Worm (Caenorhabditis elegans) whole organism, L3 larva: ENCODE results near the gene F43E2.6.

Experiments
- ZK546.5 ChIP-seq: sonication (generic microtip); optimal IDR thresholded peaks from 2 replicates; lab custom pipeline; 2017; ENCODE audit warnings: missing biosample characterization, missing genetic modification characterization
- aly-2 ChIP-seq: fragments of 150-350 bp; optimal IDR thresholded peaks from 2 replicates; lab custom pipeline; 2014; ENCODE audit warnings: missing biosample characterization, missing genetic modification characterization
- ama-1 ChIP-seq: fragments of 150-350 bp; optimal IDR thresholded peaks from 2 replicates; lab custom pipeline; 2018
- ceh-16 ChIP-seq: sonication (generic microtip); optimal IDR thresholded peaks from 2 replicates; lab custom pipeline; 2017; ENCODE audit warnings: missing biosample characterization, missing genetic modification characterization
- ceh-28 ChIP-seq: fragments of 150-350 bp; optimal IDR thresholded peaks from 2 replicates; lab custom pipeline; 2014; ENCODE audit warnings: missing biosample characterization, missing genetic modification reagents, missing genetic modification characterization
- ceh-82 ChIP-seq: fragments of 150-350 bp; optimal IDR thresholded peaks from 2 replicates; lab custom pipeline; 2014; ENCODE audit warnings: missing biosample characterization, missing genetic modification characterization
- daf-12 ChIP-seq: fragments of 150-350 bp; optimal IDR thresholded peaks from 2 replicates; lab custom pipeline; 2014; ENCODE audit warnings: missing biosample characterization, missing genetic modification reagents, missing genetic modification characterization
- egl-5 ChIP-seq: fragments of 150-350 bp; optimal IDR thresholded peaks from 2 replicates; lab custom pipeline; 2017; ENCODE audit warnings: missing biosample characterization, missing genetic modification reagents, missing genetic modification characterization, inconsistent platforms
- elt-2 ChIP-seq: sonication (generic microtip); optimal IDR thresholded peaks from 2 replicates; lab custom pipeline; 2016; ENCODE audit warnings: missing genetic modification reagents, mild to moderate bottlenecking, missing genetic modification characterization, missing compliant biosample characterization
- elt-3 ChIP-seq, 3 experiments: fragments of 150-350 bp in 1 of 3; sonication (generic microtip) in 2 of 3; optimal IDR thresholded peaks; 2 replicates in 2 of 3; 4 replicates in 1 of 3; lab custom pipeline; 2014 to 2017; ENCODE audit warnings: missing biosample characterization in 3 of 3, missing genetic modification characterization in 3 of 3
- eor-1 ChIP-seq, 2 experiments: fragments of 150-350 bp; optimal IDR thresholded peaks; 2 replicates each; lab custom pipeline; 2014 to 2018; ENCODE audit warnings: missing biosample characterization in 2 of 2, missing genetic modification characterization in 2 of 2
- fkh-10 ChIP-seq: sonication (generic microtip); optimal IDR thresholded peaks from 2 replicates; lab custom pipeline; 2017; ENCODE audit warnings: missing biosample characterization, missing genetic modification reagents, missing genetic modification characterization
- fkh-2 ChIP-seq: fragments of 150-350 bp; optimal IDR thresholded peaks from 2 replicates; lab custom pipeline; 2014; ENCODE audit warnings: missing biosample characterization, missing genetic modification reagents, missing genetic modification characterization
- fos-1 ChIP-seq: fragments of 150-350 bp; optimal IDR thresholded peaks from 2 replicates; lab custom pipeline; 2014; ENCODE audit warnings: missing biosample characterization, missing genetic modification characterization
- hmg-11 ChIP-seq: sonication (generic microtip); optimal IDR thresholded peaks from 2 replicates; lab custom pipeline; 2016; ENCODE audit warnings: missing genetic modification characterization, missing compliant biosample characterization
- jun-1 ChIP-seq: fragments of 150-350 bp; optimal IDR thresholded peaks from 2 replicates; lab custom pipeline; 2014; ENCODE audit warnings: missing biosample characterization, missing genetic modification reagents, missing genetic modification characterization
- mdl-1 ChIP-seq: fragments of 150-350 bp; optimal IDR thresholded peaks from 2 replicates; lab custom pipeline; 2014; ENCODE audit warnings: missing biosample characterization, missing genetic modification characterization
- mml-1 ChIP-seq: fragments of 150-350 bp; sonication (generic microtip); optimal IDR thresholded peaks from 3 replicates; lab custom pipeline; 2014; ENCODE audit warnings: missing biosample characterization, missing genetic modification characterization
- nfya-1 ChIP-seq: sonication (generic microtip); optimal IDR thresholded peaks from 2 replicates; lab custom pipeline; 2017; ENCODE audit warnings: missing genetic modification characterization, mild to moderate bottlenecking, missing compliant biosample characterization, antibody characterized with exemption, moderate library complexity; ENCODE audit not compliant: insufficient read depth
- nhr-11 ChIP-seq: fragments of 150-350 bp; optimal IDR thresholded peaks from 2 replicates; lab custom pipeline; 2014; ENCODE audit warnings: missing biosample characterization, missing genetic modification characterization
- nhr-23 ChIP-seq: fragments of 150-350 bp; optimal IDR thresholded peaks from 2 replicates; lab custom pipeline; 2014; ENCODE audit warnings: missing biosample characterization, missing genetic modification reagents, missing genetic modification characterization
- nhr-25 ChIP-seq: sonication (generic microtip); optimal IDR thresholded peaks from 2 replicates; lab custom pipeline; 2017; ENCODE audit warnings: missing biosample characterization, missing genetic modification characterization
- nhr-28 ChIP-seq: fragments of 150-350 bp; optimal IDR thresholded peaks from 2 replicates; lab custom pipeline; 2014; ENCODE audit warnings: missing biosample characterization, missing genetic modification characterization
- nhr-43 ChIP-seq: sonication (generic microtip); optimal IDR thresholded peaks from 2 replicates; lab custom pipeline; 2016; ENCODE audit warnings: mild to moderate bottlenecking, missing genetic modification characterization, missing compliant biosample characterization; ENCODE audit not compliant: poor library complexity, severe bottlenecking
- nhr-77 ChIP-seq: fragments of 150-350 bp; optimal IDR thresholded peaks from 2 replicates; lab custom pipeline; 2014; ENCODE audit warnings: missing biosample characterization, missing genetic modification characterization
- pha-4 ChIP-seq: fragments of 150-350 bp; optimal IDR thresholded peaks from 2 replicates; lab custom pipeline; 2014; ENCODE audit warnings: missing biosample characterization, missing genetic modification reagents, missing genetic modification characterization
- sea-2 ChIP-seq: fragments of 150-350 bp; sonication (generic microtip); optimal IDR thresholded peaks from 4 replicates; lab custom pipeline; 2014; ENCODE audit warnings: missing biosample characterization, missing genetic modification reagents, missing genetic modification characterization
- skn-1 ChIP-seq: fragments of 150-350 bp; optimal IDR thresholded peaks from 2 replicates; lab custom pipeline; 2014; ENCODE audit warnings: missing biosample characterization, missing genetic modification characterization
- tbx-2 ChIP-seq: sonication (generic microtip); optimal IDR thresholded peaks from 2 replicates; lab custom pipeline; 2016; ENCODE audit warnings: mild to moderate bottlenecking, missing genetic modification characterization, missing compliant biosample characterization
- unc-39 ChIP-seq: sonication (generic microtip); optimal IDR thresholded peaks from 4 replicates; lab custom pipeline; 2017; ENCODE audit warnings: missing biosample characterization, missing genetic modification characterization
- unc-62 ChIP-seq: fragments of 150-350 bp; sonication (generic microtip); optimal IDR thresholded peaks from 4 replicates; lab custom pipeline; 2014; ENCODE audit warnings: missing biosample characterization, missing genetic modification reagents, missing genetic modification characterization
- zag-1 ChIP-seq: fragments of 150-350 bp; optimal IDR thresholded peaks from 2 replicates; lab custom pipeline; 2014; ENCODE audit warnings: missing biosample characterization, missing genetic modification characterization
- ztf-11 ChIP-seq: fragments of 150-350 bp; optimal IDR thresholded peaks from 2 replicates; lab custom pipeline; 2014; ENCODE audit warnings: missing biosample characterization, missing genetic modification characterization
- ztf-4 ChIP-seq: fragments of 150-350 bp; optimal IDR thresholded peaks from 2 replicates; lab custom pipeline; 2014; ENCODE audit warnings: missing biosample characterization, missing genetic modification characterization

F43E2.6 gene

ce11 chrII:7385442-7385841 lies 16.8 kb upstream of the F43E2.6 start, which contains the start of gene sre-3:
TSS of gene sre-3 (plus strand) at chrII:7385742.
- TF ChIP-seq ceh-82 (no peak), sea-2 (GFP tag; lab: Kevin White, UChicago) (no peak)
- TF ChIP-seq, all 47 proteins: peak for 0

- TF ChIP-seq pha-4 (tag; lab: Kevin White, UChicago), result peak; percentile 55
- no peak for TF ChIP-seq elt-3 (tag; optimal IDR thresholded peaks at IDR 0.05; lab: Kevin White, UChicago)
- TF ChIP-seq tbx-2, result no peak
- peak; percentile 66 for TF ChIP-seq elt-2
- TF ChIP-seq, all 47 proteins: peak for 2
Measured at ce11 chrII:7381947-7382346, 13.3 kb upstream of the F43E2.6 start.

DNA sequence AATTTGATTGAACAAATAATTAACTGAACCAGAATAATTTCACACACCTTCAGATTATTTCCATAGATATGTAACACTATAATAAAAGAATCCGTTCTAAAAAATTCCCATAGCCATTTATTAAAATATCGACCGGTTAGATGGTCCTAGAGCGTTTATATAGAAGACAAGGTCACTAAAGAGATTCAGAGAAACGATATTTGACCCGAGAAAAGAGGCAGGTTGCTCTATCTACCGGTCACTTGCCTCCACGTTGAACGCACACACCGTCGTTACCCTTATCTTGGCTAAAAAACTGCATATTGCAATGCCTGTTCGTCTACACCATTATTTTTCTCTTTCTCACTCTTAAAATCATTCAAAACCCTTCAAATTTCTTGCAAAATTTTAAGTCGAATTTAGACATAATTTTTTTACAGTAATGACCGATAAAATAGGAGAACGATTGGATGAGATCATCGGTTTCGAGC lies 12.5 kb upstream of the F43E2.6 start, which contains the start of gene C07D10.5:
Gene C07D10.5, plus strand, starts transcription at position 420 of the 470 bp plus-strand sequence.
- TF ChIP-seq hmg-11 (tag; lab: Kevin White, UChicago) (no peak), ceh-28 (tag; lab: Kevin White, UChicago) (no peak), unc-39 (tag; lab: Kevin White, UChicago) (no peak), egl-5 (no peak), nhr-28 (tag; lab: Kevin White, UChicago) (no peak), elt-3 (tag; optimal IDR thresholded peaks at IDR 0.05; lab: Kevin White, UChicago) (no peak), tbx-2 (no peak), pha-4 (tag; lab: Kevin White, UChicago) (no peak), zag-1 (tag; lab: Kevin White, UChicago) (no peak), ztf-11 (tag; lab: Kevin White, UChicago) (no peak), aly-2 (tag; lab: Kevin White, UChicago) (no peak), ztf-4 (no peak)

DNA sequence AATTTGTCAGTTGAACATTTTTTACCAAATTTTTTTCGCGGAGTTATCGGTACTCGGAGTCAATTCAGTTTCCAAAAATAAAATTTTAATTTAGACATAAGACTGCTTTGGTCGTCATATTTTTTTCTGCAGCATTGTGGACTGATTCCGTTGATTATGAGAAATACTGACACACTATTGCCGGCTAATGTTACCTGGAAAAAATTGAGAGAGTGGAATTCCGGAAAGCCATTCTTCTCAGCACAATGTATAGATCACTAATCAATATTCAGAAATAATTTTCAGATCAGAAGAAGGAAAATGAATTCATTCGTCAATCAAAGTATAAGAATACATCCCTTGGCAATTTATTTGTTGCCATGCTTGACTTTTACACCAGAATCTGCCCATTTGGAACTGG lies 10.4 kb upstream of the F43E2.6 start, which contains the start of gene C07D10.6:
Gene C07D10.6, plus strand, starts transcription at position 301 of the 400 bp plus-strand sequence.
- no peak for TF ChIP-seq ztf-11 (tag; lab: Kevin White, UChicago)
- TF ChIP-seq nhr-77 (tag; lab: Kevin White, UChicago), result no peak
- no peak for TF ChIP-seq ceh-16 (tag; lab: Kevin White, UChicago)
- TF ChIP-seq sea-2 (GFP tag; lab: Kevin White, UChicago), result no peak
- TF ChIP-seq unc-39 (tag; lab: Kevin White, UChicago), result no peak
- TF ChIP-seq skn-1, result no peak
- TF ChIP-seq tbx-2, result no peak
- no peak for TF ChIP-seq ztf-4
- TF ChIP-seq nhr-28 (tag; lab: Kevin White, UChicago), result no peak
- no peak for TF ChIP-seq mml-1 (tag; lab: Kevin White, UChicago)
- no peak for TF ChIP-seq elt-2
- no peak for TF ChIP-seq unc-62
- TF ChIP-seq zag-1 (tag; lab: Kevin White, UChicago), result no peak
- no peak for TF ChIP-seq jun-1
- no peak for TF ChIP-seq eor-1 (tag; optimal IDR thresholded peaks at IDR 0.05; lab: Kevin White, UChicago)
- no peak for TF ChIP-seq nfya-1 (tag; lab: Kevin White, UChicago)

DNA sequence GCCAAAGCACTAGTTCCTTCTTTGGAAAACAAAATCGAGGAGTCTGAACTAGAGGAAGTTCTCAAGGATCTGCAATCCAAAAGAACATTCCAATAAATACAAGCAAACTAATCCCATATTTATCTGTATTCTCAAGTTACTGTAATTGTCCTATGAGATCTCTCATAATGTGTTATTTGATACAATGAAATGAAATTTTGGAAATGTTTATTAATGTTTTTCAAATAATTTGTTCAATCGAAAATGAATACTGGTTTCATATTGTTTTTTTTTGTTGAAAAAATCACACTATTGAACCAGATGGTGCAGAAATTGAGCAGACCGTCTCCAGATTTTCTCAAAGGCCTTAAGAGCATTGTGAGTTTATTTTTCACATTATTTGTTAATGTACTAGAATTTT lies 6.3 kb upstream of the F43E2.6 start, which contains the start of gene F43E2.1:
Gene F43E2.1, plus strand, starts transcription at position 301 of the 400 bp plus-strand sequence.
- TF ChIP-seq daf-12 (tag; lab: Kevin White, UChicago) (no peak), fos-1 (tag; lab: Kevin White, UChicago) (no peak), fkh-2 (tag; lab: Kevin White, UChicago) (no peak), skn-1 (no peak), hmg-11 (tag; lab: Kevin White, UChicago) (no peak), ama-1 (no peak), nhr-25 (tag; lab: Kevin White, UChicago) (no peak), ztf-11 (tag; lab: Kevin White, UChicago) (no peak), nhr-43 (no peak), nhr-11 (tag; lab: Kevin White, UChicago) (no peak), jun-1 (no peak), nhr-23 (tag; lab: Kevin White, UChicago) (no peak), ceh-82 (no peak), ztf-4 (no peak), nhr-28 (tag; lab: Kevin White, UChicago) (no peak), fkh-10 (GFP tag; lab: Kevin White, UChicago) (no peak), tbx-2 (no peak), nhr-77 (tag; lab: Kevin White, UChicago) (no peak), ZK546.5 (tag; lab: Kevin White, UChicago) (no peak), mdl-1 (no peak)
